Worm (Caenorhabditis elegans) whole organism, L1 larva: ENCODE results near the gene dmsr-13.

Experiments
- mdl-1 ChIP-seq, 2 experiments: fragments of 150-350 bp; optimal IDR thresholded peaks; 2 replicates each; lab custom pipeline; 2014 to 2017; ENCODE audit warnings: missing biosample characterization in 2 of 2, missing genetic modification characterization in 2 of 2, inconsistent platforms in 1 of 2
- nhr-12 ChIP-seq: sonication (generic microtip); optimal IDR thresholded peaks from 2 replicates; lab custom pipeline; 2017; ENCODE audit warnings: missing biosample characterization, missing genetic modification characterization
- nhr-237 ChIP-seq: fragments of 150-350 bp; optimal IDR thresholded peaks from 2 replicates; lab custom pipeline; 2014; ENCODE audit warnings: missing biosample characterization, missing genetic modification characterization

ce11 chrV:6810091-6810490 lies 9.6 kb downstream of the dmsr-13 start:
- TF ChIP-seq nhr-237 (tag; lab: Kevin White, UChicago) (no peak), mdl-1 (tag; optimal IDR thresholded peaks at IDR 0.05; lab: Kevin White, UChicago) (no peak), nhr-12 (tag; lab: Kevin White, UChicago) (no peak)
